Worm (Caenorhabditis elegans) whole organism, L1 larva: ENCODE data around the gene C25D7.15.
A peak's percentile ranks its signal among the peaks of the same experiment; 100 is the strongest.

Experiments used
- C34B4.2 ChIP-seq: sonication (generic microtip); optimal IDR thresholded peaks from 2 replicates; lab custom pipeline; 2017; ENCODE audit warnings: mild to moderate bottlenecking, missing genetic modification characterization, missing compliant biosample characterization
- F16B12.6 ChIP-seq: fragments of 150-350 bp; optimal IDR thresholded peaks from 2 replicates; lab custom pipeline; 2014; ENCODE audit warnings: missing biosample characterization, missing genetic modification characterization
- alr-1 ChIP-seq: fragments of 200-800 bp; sonication (Bioruptor generic); optimal IDR thresholded peaks from 2 replicates; lab custom pipeline; 2018; ENCODE audit warnings: borderline replicate concordance, mild to moderate bottlenecking, missing genetic modification characterization, missing compliant biosample characterization
- aly-2 ChIP-seq: fragments of 150-350 bp; optimal IDR thresholded peaks from 2 replicates; lab custom pipeline; 2014; ENCODE audit warnings: missing biosample characterization, missing genetic modification characterization
- blmp-1 ChIP-seq: fragments of 150-350 bp; optimal IDR thresholded peaks from 2 replicates; lab custom pipeline; 2014; ENCODE audit warnings: missing biosample characterization, missing genetic modification characterization
- ceh-8 ChIP-seq: fragments of 200-800 bp; sonication (Bioruptor generic); optimal IDR thresholded peaks from 2 replicates; lab custom pipeline; 2018; ENCODE audit warnings: mild to moderate bottlenecking, missing genetic modification characterization, moderate library complexity, missing compliant biosample characterization
- elt-2 ChIP-seq: sonication (generic microtip); optimal IDR thresholded peaks from 2 replicates; lab custom pipeline; 2016; ENCODE audit warnings: missing genetic modification characterization, mild to moderate bottlenecking, inconsistent platforms, missing compliant biosample characterization, missing genetic modification reagents
- elt-3 ChIP-seq, 6 experiments: fragments of 150-350 bp in 1 of 6; sonication (generic microtip); optimal IDR thresholded peaks; 2 replicates each; lab custom pipeline; 2017 to 2018; ENCODE audit warnings: missing biosample characterization in 6 of 6, missing genetic modification characterization in 6 of 6, inconsistent platforms in 1 of 6
- ets-5 ChIP-seq: fragments of 200-800 bp; sonication (Bioruptor generic); IDR thresholded peaks from 2 replicates; pipeline ENCODE4 v1.3.6; 2022; ENCODE audit warnings: missing genetic modification characterization, missing compliant biosample characterization
- fkh-8 ChIP-seq: sonication (generic microtip); optimal IDR thresholded peaks from 2 replicates; lab custom pipeline; 2016; ENCODE audit warnings: mild to moderate bottlenecking, missing genetic modification characterization, missing compliant biosample characterization
- fos-1 ChIP-seq: fragments of 150-350 bp; optimal IDR thresholded peaks from 2 replicates; lab custom pipeline; 2014; ENCODE audit warnings: missing biosample characterization, missing genetic modification characterization
- hpl-2 ChIP-seq: fragments of 150-350 bp; optimal IDR thresholded peaks from 2 replicates; lab custom pipeline; 2014; ENCODE audit warnings: missing biosample characterization, missing genetic modification reagents, missing genetic modification characterization
- jun-1 ChIP-seq: fragments of 150-350 bp; optimal IDR thresholded peaks from 2 replicates; lab custom pipeline; 2014; ENCODE audit warnings: missing biosample characterization, missing genetic modification reagents, missing genetic modification characterization
- lin-13 ChIP-seq: fragments of 150-350 bp; optimal IDR thresholded peaks from 2 replicates; lab custom pipeline; 2014; ENCODE audit warnings: missing biosample characterization, missing genetic modification reagents, missing genetic modification characterization
- lin-14 ChIP-seq: fragments of 200-800 bp; sonication (Bioruptor generic); optimal IDR thresholded peaks from 2 replicates; lab custom pipeline; 2018; ENCODE audit warnings: mild to moderate bottlenecking, missing genetic modification characterization, moderate library complexity, missing compliant biosample characterization
- lin-15B ChIP-seq: fragments of 150-350 bp; sonication (generic microtip); optimal IDR thresholded peaks from 3 replicates; lab custom pipeline; 2014; ENCODE audit warnings: missing biosample characterization, missing genetic modification characterization
- lin-35 ChIP-seq, 2 experiments: fragments of 150-350 bp; optimal IDR thresholded peaks; 2 replicates each; lab custom pipeline; 2014; ENCODE audit warnings: missing biosample characterization in 2 of 2, missing genetic modification characterization in 2 of 2, missing genetic modification reagents in 2 of 2
- lin-39 ChIP-seq: fragments of 150-350 bp; optimal IDR thresholded peaks from 2 replicates; lab custom pipeline; 2014; ENCODE audit warnings: missing biosample characterization, missing genetic modification reagents, missing genetic modification characterization
- lir-3 ChIP-seq: sonication (generic microtip); optimal IDR thresholded peaks from 2 replicates; lab custom pipeline; 2016; ENCODE audit warnings: mild to moderate bottlenecking, missing genetic modification characterization, moderate library complexity, missing compliant biosample characterization; ENCODE audit not compliant: poor library complexity
- lsy-2 ChIP-seq, 2 experiments: fragments of 150-350 bp; optimal IDR thresholded peaks; 2 replicates each; lab custom pipeline; 2014; ENCODE audit warnings: missing biosample characterization in 2 of 2, missing genetic modification characterization in 2 of 2
- mep-1 ChIP-seq: fragments of 150-350 bp; optimal IDR thresholded peaks from 2 replicates; lab custom pipeline; 2014; ENCODE audit warnings: missing biosample characterization, missing genetic modification characterization
- nhr-19 ChIP-seq: fragments of 200-800 bp; sonication (Bioruptor generic); conservative IDR thresholded peaks from 2 replicates; pipeline ENCODE4 v1.3.6; 2022; ENCODE audit warnings: missing genetic modification characterization, missing compliant biosample characterization
- nhr-237 ChIP-seq: fragments of 150-350 bp; optimal IDR thresholded peaks from 2 replicates; lab custom pipeline; 2014; ENCODE audit warnings: missing biosample characterization, missing genetic modification characterization
- nhr-28 ChIP-seq: fragments of 150-350 bp; optimal IDR thresholded peaks from 2 replicates; lab custom pipeline; 2014; ENCODE audit warnings: missing biosample characterization, missing genetic modification characterization
- nhr-47 ChIP-seq: sonication (generic microtip); optimal IDR thresholded peaks from 2 replicates; lab custom pipeline; 2016; ENCODE audit warnings: mild to moderate bottlenecking, missing genetic modification characterization, moderate library complexity, missing compliant biosample characterization
- nhr-71 ChIP-seq: sonication (generic microtip); optimal IDR thresholded peaks from 2 replicates; lab custom pipeline; 2016; ENCODE audit warnings: mild to moderate bottlenecking, missing genetic modification characterization, moderate library complexity, missing compliant biosample characterization
- nhr-77 ChIP-seq: fragments of 150-350 bp; optimal IDR thresholded peaks from 2 replicates; lab custom pipeline; 2014; ENCODE audit warnings: missing biosample characterization, missing genetic modification characterization
- nhr-84 ChIP-seq: sonication (generic microtip); optimal IDR thresholded peaks from 2 replicates; lab custom pipeline; 2017; ENCODE audit warnings: missing biosample characterization, missing genetic modification characterization
- nhr-85 ChIP-seq: sonication (generic microtip); peaks from one replicate; lab custom pipeline; 2016; ENCODE audit warnings: missing genetic modification characterization, inconsistent platforms, missing compliant biosample characterization
- nhr-90 ChIP-seq: sonication (generic microtip); optimal IDR thresholded peaks from 2 replicates; lab custom pipeline; 2016; ENCODE audit warnings: mild to moderate bottlenecking, missing genetic modification characterization, missing compliant biosample characterization; ENCODE audit not compliant: poor library complexity
- pag-3 ChIP-seq: sonication (generic microtip); optimal IDR thresholded peaks from 2 replicates; lab custom pipeline; 2017; ENCODE audit warnings: missing genetic modification characterization, mild to moderate bottlenecking, missing compliant biosample characterization, antibody characterized with exemption, borderline replicate concordance; ENCODE audit not compliant: insufficient read depth
- rnt-1 ChIP-seq: sonication (generic microtip); optimal IDR thresholded peaks from 2 replicates; lab custom pipeline; 2016; ENCODE audit warnings: mild to moderate bottlenecking, missing genetic modification characterization, moderate library complexity, missing compliant biosample characterization
- skn-1 ChIP-seq: fragments of 150-350 bp; optimal IDR thresholded peaks from 2 replicates; lab custom pipeline; 2014; ENCODE audit warnings: missing biosample characterization, missing genetic modification characterization
- snu-23 ChIP-seq: sonication (generic microtip); optimal IDR thresholded peaks from 2 replicates; lab custom pipeline; 2016; ENCODE audit warnings: missing genetic modification characterization, missing compliant biosample characterization
- sox-4 ChIP-seq: sonication (generic microtip); optimal IDR thresholded peaks from 2 replicates; lab custom pipeline; 2016; ENCODE audit warnings: missing genetic modification characterization, missing compliant biosample characterization
- sup-37 ChIP-seq: fragments of 200-800 bp; sonication (Bioruptor generic); optimal IDR thresholded peaks from 2 replicates; lab custom pipeline; 2018; ENCODE audit warnings: mild to moderate bottlenecking, missing genetic modification characterization, missing compliant biosample characterization
- unc-130 ChIP-seq: fragments of 150-350 bp; optimal IDR thresholded peaks from 2 replicates; lab custom pipeline; 2017; ENCODE audit warnings: missing biosample characterization, missing genetic modification characterization, inconsistent platforms
- unc-30 ChIP-seq: sonication (generic microtip); optimal IDR thresholded peaks from 2 replicates; lab custom pipeline; 2017; ENCODE audit warnings: missing biosample characterization, missing genetic modification characterization
- unc-98 ChIP-seq: fragments of 200-800 bp; sonication (Bioruptor generic); IDR thresholded peaks from 2 replicates; pipeline ENCODE4 v1.3.6; 2022; ENCODE audit warnings: missing genetic modification characterization, missing compliant biosample characterization
- vab-15 ChIP-seq: sonication (generic microtip); optimal IDR thresholded peaks from 2 replicates; lab custom pipeline; 2017; ENCODE audit warnings: missing genotype, mild to moderate bottlenecking, missing genetic modification characterization, missing compliant biosample characterization
- zag-1 ChIP-seq: fragments of 150-350 bp; optimal IDR thresholded peaks from 2 replicates; lab custom pipeline; 2014; ENCODE audit warnings: missing biosample characterization, missing genetic modification characterization
- ztf-11 ChIP-seq, 2 experiments: sonication (generic microtip); optimal IDR thresholded peaks; 2 replicates each; lab custom pipeline; 2016 to 2017; ENCODE audit warnings: missing genetic modification characterization in 2 of 2, missing biosample characterization in 1 of 2, missing compliant biosample characterization in 1 of 2

Gene C25D7.15

ce11 chrV:15013328-15013727, 46.3 kb upstream of the C25D7.15 start:
- no peak for TF ChIP-seq nhr-237 (tag; lab: Kevin White, UChicago)

ce11 chrV:15014164-15014563, 45.4 kb upstream of the C25D7.15 start, which contains the start of gene obr-2:
obr-2 (minus strand) TSS chrV:15014264.
- TF ChIP-seq jun-1 (tag; lab: Kevin White, UChicago) (no peak), elt-2 (no peak), aly-2 (tag; lab: Kevin White, UChicago) (no peak), unc-98 (GFP tag; lab: Robert Waterston, UW) (no peak), fkh-8 (tag; lab: Kevin White, UChicago) (no peak), vab-15 (tag; lab: Kevin White, UChicago) (no peak), mep-1 (tag; lab: Kevin White, UChicago) (no peak), lin-13 (GFP tag; lab: Kevin White, UChicago) (no peak), fos-1 (tag; lab: Kevin White, UChicago) (no peak), zag-1 (no peak), lin-15B (tag; lab: Kevin White, UChicago) (no peak), nhr-28 (tag; lab: Kevin White, UChicago) (no peak), ztf-11 (tag; optimal IDR thresholded peaks at IDR 0.05; lab: Kevin White, UChicago) (no peak), pag-3 (no peak), nhr-71 (tag; lab: Kevin White, UChicago) (no peak), F16B12.6 (tag; lab: Kevin White, UChicago) (no peak), alr-1 (tag; lab: Kevin White, UChicago) (no peak), sup-37 (GFP tag; lab: Kevin White, UChicago) (no peak), ets-5 (no peak)

ce11 chrV:15015799-15016198, 43.8 kb upstream of the C25D7.15 start:
- TF ChIP-seq lsy-2 (tag; optimal IDR thresholded peaks at IDR 0.05; lab: Kevin White, UChicago) = peak in 1 of 2 experiments; percentile 11
- no peak for TF ChIP-seq C34B4.2
- TF ChIP-seq nhr-19 = no peak
- TF ChIP-seq nhr-85 (tag; lab: Kevin White, UChicago) = peak; percentile 54
- TF ChIP-seq ceh-8 (GFP tag; lab: Kevin White, UChicago) = no peak
- TF ChIP-seq skn-1 (tag; lab: Kevin White, UChicago) = peak; percentile 7
- TF ChIP-seq nhr-84 = no peak
- no peak for TF ChIP-seq lir-3
- TF ChIP-seq mep-1 (tag; lab: Kevin White, UChicago) = peak; percentile 4
- TF ChIP-seq elt-3 (tag; optimal IDR thresholded peaks at IDR 0.05; lab: Kevin White, UChicago) = peak in 1 of 6 experiments; percentile 36
- TF ChIP-seq unc-130 (tag; lab: Kevin White, UChicago) = no peak
- peak; percentile 48 for TF ChIP-seq nhr-71 (tag; lab: Kevin White, UChicago)
- no peak for TF ChIP-seq lin-39 (tag; lab: Kevin White, UChicago)
- TF ChIP-seq lin-13 (GFP tag; lab: Kevin White, UChicago) = no peak
- peak; percentile 33 for TF ChIP-seq snu-23 (GFP tag; lab: Kevin White, UChicago)
- TF ChIP-seq lin-35 (GFP tag; optimal IDR thresholded peaks at IDR 0.05; lab: Kevin White, UChicago) = peak in 1 of 2 experiments; percentile 1
- no peak for TF ChIP-seq ztf-11 (tag; optimal IDR thresholded peaks at IDR 0.05; lab: Kevin White, UChicago)
- no peak for TF ChIP-seq unc-30 (tag; lab: Kevin White, UChicago)
- peak; percentile 44 for TF ChIP-seq lin-14 (GFP tag; lab: Kevin White, UChicago)
- peak; percentile 39 for TF ChIP-seq blmp-1 (tag; lab: Kevin White, UChicago)
- no peak for TF ChIP-seq nhr-47 (tag; lab: Kevin White, UChicago)
- no peak for TF ChIP-seq hpl-2 (GFP tag; lab: Kevin White, UChicago)
- TF ChIP-seq rnt-1 (tag; lab: Kevin White, UChicago) = peak; percentile 11
- TF ChIP-seq pag-3 = no peak
- no peak for TF ChIP-seq nhr-77 (tag; lab: Kevin White, UChicago)
- TF ChIP-seq nhr-90 = peak; percentile 4
- no peak for TF ChIP-seq sox-4 (tag; lab: Kevin White, UChicago)
